Worm (Caenorhabditis elegans) whole organism, young adult: ENCODE measurements around the gene R04D3.3.

Experiments
- Y67H2A.10 ChIP-seq: fragments of 200-800 bp; sonication (Bioruptor generic); conservative IDR thresholded peaks from 2 replicates; pipeline ENCODE4 v1.3.6; 2022; ENCODE audit warnings: missing genetic modification reagents, missing genetic modification characterization, missing compliant biosample characterization
- ama-1 ChIP-seq, 3 experiments: fragments of 150-350 bp in 1 of 3; sonication (generic microtip) in 2 of 3; optimal IDR thresholded peaks; 2 replicates each; lab custom pipeline; 2014 to 2018; ENCODE audit warnings: missing biosample characterization in 2 of 3, missing genetic modification characterization in 2 of 3, missing genetic modification reagents in 2 of 3
- aptf-2 ChIP-seq: fragments of 200-800 bp; sonication (Bioruptor generic); conservative IDR thresholded peaks from 2 replicates; pipeline ENCODE4 v1.3.6; 2022; ENCODE audit warnings: missing genetic modification reagents, missing genetic modification characterization, missing compliant biosample characterization
- dpff-1 ChIP-seq: sonication (generic microtip); optimal IDR thresholded peaks from 2 replicates; lab custom pipeline; 2017; ENCODE audit warnings: mild to moderate bottlenecking, missing genetic modification characterization, missing compliant biosample characterization
- ekl-4 ChIP-seq: fragments of 200-800 bp; sonication (Bioruptor generic); IDR thresholded peaks from 2 replicates; pipeline ENCODE4 v1.3.6; 2022; ENCODE audit warnings: missing genetic modification reagents, missing genetic modification characterization, missing compliant biosample characterization
- lin-26 ChIP-seq: fragments of 200-800 bp; sonication (Bioruptor generic); IDR thresholded peaks from 2 replicates; pipeline ENCODE4 v1.3.6; 2022; ENCODE audit warnings: missing genetic modification reagents, missing genetic modification characterization, missing compliant biosample characterization
- tbp1 ChIP-seq: fragments of 200-800 bp; sonication (Bioruptor generic); optimal IDR thresholded peaks from 2 replicates; lab custom pipeline; 2018; ENCODE audit warnings: mild to moderate bottlenecking, missing genetic modification characterization, missing compliant biosample characterization
- unc-130 ChIP-seq: sonication (generic microtip); optimal IDR thresholded peaks from 2 replicates; lab custom pipeline; 2016; ENCODE audit warnings: missing genetic modification reagents, missing genetic modification characterization, missing compliant biosample characterization
- zfh-2 ChIP-seq: fragments of 200-800 bp; sonication (Bioruptor generic); conservative IDR thresholded peaks from 2 replicates; pipeline ENCODE4 v1.3.6; 2022; ENCODE audit warnings: missing genetic modification reagents, missing genetic modification characterization, missing compliant biosample characterization

- TF ChIP-seq zfh-2 (GFP tag; lab: Robert Waterston, UW) (no peak), Y67H2A.10 (no peak), ama-1 (optimal IDR thresholded peaks at IDR 0.05; lab: Kevin White, UChicago) (no peak), ama-1 (GFP tag; optimal IDR thresholded peaks at IDR 0.05; lab: Kevin White, UChicago) (no peak), lin-26 (GFP tag; lab: Robert Waterston, UW) (0 out of 2 replicates have a peak, but pooled peaks have one; percentile 20), dpff-1 (tag; lab: Kevin White, UChicago) (no peak), unc-130 (GFP tag; lab: Kevin White, UChicago) (no peak), ekl-4 (GFP tag; lab: Robert Waterston, UW) (no peak), tbp1 (GFP tag; lab: Kevin White, UChicago) (no peak), aptf-2 (GFP tag; lab: Robert Waterston, UW) (no peak)
Measured at ce11 chrX:13320575-13320974, 30.1 kb upstream of the R04D3.3 start.
